Fruit fly (Drosophila melanogaster) whole organism, embryonic: ENCODE measurements around the gene CG46304.

Experiments
- Atf-2 ChIP-seq: fragments of 200-800 bp; sonication (Bioruptor generic); optimal IDR thresholded peaks from 2 replicates; lab custom pipeline; 2016; ENCODE audit warnings: missing biosample characterization, missing genetic modification characterization
- BEAF-32 ChIP-seq: fragments of 200-800 bp; sonication (Bioruptor generic); optimal IDR thresholded peaks from 3 replicates; lab custom pipeline; 2017; ENCODE audit warnings: missing biosample characterization, missing genetic modification characterization, mild to moderate bottlenecking, moderate library complexity, missing genetic modification reagents
- Bteb2 ChIP-seq: fragments of 200-800 bp; sonication (Bioruptor generic); optimal IDR thresholded peaks from 2 replicates; lab custom pipeline; 2016; ENCODE audit warnings: missing biosample characterization, missing genetic modification characterization
- CG10267 ChIP-seq: fragments of 200-800 bp; sonication (Bioruptor generic); optimal IDR thresholded peaks from 2 replicates; lab custom pipeline; 2018; ENCODE audit warnings: missing biosample characterization, mild to moderate bottlenecking, missing genetic modification characterization, moderate library complexity
- CG10431 ChIP-seq: fragments of 200-800 bp; sonication (Bioruptor generic); optimal IDR thresholded peaks from 3 replicates; lab custom pipeline; 2018; ENCODE audit warnings: missing biosample characterization, mild to moderate bottlenecking, missing genetic modification characterization
- CG10565 ChIP-seq: fragments of 200-800 bp; sonication (Bioruptor generic); optimal IDR thresholded peaks from 3 replicates; lab custom pipeline; 2016; ENCODE audit warnings: missing biosample characterization, mild to moderate bottlenecking, missing genetic modification characterization
- CG10654 ChIP-seq: fragments of 200-800 bp; sonication (Bioruptor generic); optimal IDR thresholded peaks from 2 replicates; lab custom pipeline; 2016; ENCODE audit warnings: missing biosample characterization, missing genetic modification characterization
- CG12744 ChIP-seq: fragments of 200-800 bp; sonication (Bioruptor generic); optimal IDR thresholded peaks from 2 replicates; lab custom pipeline; 2016; ENCODE audit warnings: missing biosample characterization, missing genetic modification characterization
- CG2678 ChIP-seq: fragments of 200-800 bp; sonication (Bioruptor generic); optimal IDR thresholded peaks from 3 replicates; lab custom pipeline; 2019; ENCODE audit warnings: missing biosample characterization, mild to moderate bottlenecking, missing genetic modification characterization, moderate library complexity
- CG30403 ChIP-seq: fragments of 200-800 bp; sonication (Bioruptor generic); optimal IDR thresholded peaks from 3 replicates; lab custom pipeline; 2016; ENCODE audit warnings: missing biosample characterization, missing genetic modification characterization
- CG32772 ChIP-seq: fragments of 200-800 bp; sonication (Bioruptor generic); IDR thresholded peaks from 2 replicates; pipeline ENCODE4 v1.3.6; 2022; ENCODE audit warnings: missing biosample characterization, missing genetic modification characterization
- CG6254 ChIP-seq: fragments of 200-800 bp; sonication (Bioruptor generic); optimal IDR thresholded peaks from 3 replicates; lab custom pipeline; 2017; ENCODE audit warnings: mild to moderate bottlenecking, missing biosample characterization, missing genetic modification reagents, missing genetic modification characterization
- CG6813 ChIP-seq: fragments of 200-800 bp; sonication (Bioruptor generic); optimal IDR thresholded peaks from 2 replicates; lab custom pipeline; 2017; ENCODE audit warnings: missing biosample characterization, missing genetic modification characterization, mild to moderate bottlenecking, moderate library complexity, missing genetic modification reagents
- CG8281 ChIP-seq: fragments of 200-800 bp; sonication (Bioruptor generic); optimal IDR thresholded peaks from 2 replicates; lab custom pipeline; 2018; ENCODE audit warnings: missing biosample characterization, mild to moderate bottlenecking, missing genetic modification characterization, moderate library complexity
- CG9609 ChIP-seq: fragments of 200-800 bp; sonication (Bioruptor generic); optimal IDR thresholded peaks from 3 replicates; lab custom pipeline; 2016; ENCODE audit warnings: missing biosample characterization, missing genetic modification characterization
- CG9932 ChIP-seq: fragments of 200-800 bp; sonication (Bioruptor generic); IDR thresholded peaks from 2 replicates; pipeline ENCODE4 v1.3.6; 2022; ENCODE audit warnings: missing biosample characterization, missing genetic modification characterization
- D19A ChIP-seq: fragments of 200-800 bp; optimal IDR thresholded peaks from 3 replicates; lab custom pipeline; 2019; ENCODE audit warnings: missing biosample characterization, mild to moderate bottlenecking, missing genetic modification characterization, moderate library complexity
- Dref ChIP-seq: fragments of 200-800 bp; sonication (Bioruptor generic); IDR thresholded peaks from 2 replicates; pipeline ENCODE4 v1.3.6; 2022; ENCODE audit warnings: missing biosample characterization, missing genetic modification characterization
- Eip74EF ChIP-seq, 2 experiments: fragments of 200-800 bp in 1 of 2; fragments of >200 bp in 1 of 2; sonication (Bioruptor generic) in 1 of 2; optimal IDR thresholded peaks; 2 replicates each; lab custom pipeline; 2017 to 2019; ENCODE audit warnings: missing biosample characterization in 2 of 2, missing genetic modification characterization in 2 of 2, mild to moderate bottlenecking in 1 of 2, moderate library complexity in 1 of 2
- Fer3 ChIP-seq: fragments of 200-800 bp; sonication (Bioruptor generic); optimal IDR thresholded peaks from 2 replicates; lab custom pipeline; 2018; ENCODE audit warnings: missing biosample characterization, mild to moderate bottlenecking, missing genetic modification characterization, moderate library complexity
- Hmr ChIP-seq: fragments of 200-800 bp; sonication (Bioruptor generic); optimal IDR thresholded peaks from 3 replicates; lab custom pipeline; 2017; ENCODE audit warnings: mild to moderate bottlenecking, missing biosample characterization, missing genetic modification reagents, missing genetic modification characterization
- Hr78 ChIP-seq, 2 experiments: fragments of 200-800 bp in 1 of 2; fragments of >200 bp in 1 of 2; sonication (Bioruptor generic) in 1 of 2; optimal IDR thresholded peaks; 2 replicates each; lab custom pipeline; 2017 to 2019; ENCODE audit warnings: missing biosample characterization in 2 of 2, missing genetic modification characterization in 2 of 2, mild to moderate bottlenecking in 1 of 2, moderate library complexity in 1 of 2
- MESR4 ChIP-seq: fragments of 200-800 bp; sonication (Bioruptor generic); optimal IDR thresholded peaks from 2 replicates; lab custom pipeline; 2018; ENCODE audit warnings: missing biosample characterization, mild to moderate bottlenecking, missing genetic modification characterization, moderate library complexity
- Mes4 ChIP-seq: fragments of 200-800 bp; sonication (Bioruptor generic); optimal IDR thresholded peaks from 2 replicates; lab custom pipeline; 2016; ENCODE audit warnings: missing biosample characterization, missing genetic modification characterization
- NfI ChIP-seq: fragments of 200-800 bp; sonication (Bioruptor generic); optimal IDR thresholded peaks from 3 replicates; lab custom pipeline; 2018; ENCODE audit warnings: missing biosample characterization, mild to moderate bottlenecking, missing genetic modification characterization, moderate library complexity
- Oli ChIP-seq: fragments of 200-800 bp; sonication (Bioruptor generic); optimal IDR thresholded peaks from 2 replicates; lab custom pipeline; 2018; ENCODE audit warnings: missing biosample characterization, mild to moderate bottlenecking, missing genetic modification characterization, moderate library complexity
- Ptx1 ChIP-seq: fragments of 200-800 bp; sonication (Bioruptor generic); IDR thresholded peaks from 2 replicates; pipeline ENCODE4 v1.3.6; 2022; ENCODE audit warnings: missing biosample characterization, missing genetic modification characterization
- Sin3A ChIP-seq: fragments of >200 bp; optimal IDR thresholded peaks from 2 replicates; lab custom pipeline; 2018
- aop ChIP-seq: fragments of 200-800 bp; sonication (Bioruptor generic); IDR thresholded peaks from 2 replicates; pipeline ENCODE4 v1.3.6; 2022; ENCODE audit warnings: missing biosample characterization, missing genetic modification characterization
- ato ChIP-seq: fragments of 200-800 bp; sonication (Bioruptor generic); IDR thresholded peaks from 2 replicates; pipeline ENCODE4 v1.3.6; 2022; ENCODE audit warnings: missing biosample characterization, missing genetic modification characterization; ENCODE audit not compliant: partially characterized antibody
- br ChIP-seq: fragments of >200 bp; optimal IDR thresholded peaks from 2 replicates; lab custom pipeline; 2017
- cato ChIP-seq: fragments of 200-800 bp; sonication (Bioruptor generic); optimal IDR thresholded peaks from 2 replicates; lab custom pipeline; 2016; ENCODE audit warnings: missing biosample characterization, missing genetic modification characterization, borderline replicate concordance
- chn ChIP-seq: fragments of 200-800 bp; sonication (Bioruptor generic); optimal IDR thresholded peaks from 2 replicates; lab custom pipeline; 2016; ENCODE audit warnings: missing biosample characterization, missing genetic modification characterization
- croc ChIP-seq: fragments of 200-800 bp; sonication (Bioruptor generic); conservative IDR thresholded peaks from 3 replicates; pipeline ENCODE4 v1.3.6; 2022; ENCODE audit warnings: missing biosample characterization, missing genetic modification characterization
- cwo ChIP-seq: fragments of 200-800 bp; sonication (Bioruptor generic); optimal IDR thresholded peaks from 3 replicates; lab custom pipeline; 2017; ENCODE audit warnings: missing biosample characterization, missing genetic modification characterization, mild to moderate bottlenecking, moderate library complexity, missing genetic modification reagents
- da ChIP-seq: fragments of 200-800 bp; sonication (Bioruptor generic); optimal IDR thresholded peaks from 2 replicates; lab custom pipeline; 2016; ENCODE audit warnings: missing biosample characterization, missing genetic modification characterization
- disco-r ChIP-seq: fragments of 200-800 bp; sonication (Bioruptor generic); optimal IDR thresholded peaks from 2 replicates; lab custom pipeline; 2016; ENCODE audit warnings: missing biosample characterization, missing genetic modification characterization
- dmrt99B ChIP-seq: fragments of 200-800 bp; sonication (Bioruptor generic); optimal IDR thresholded peaks from 2 replicates; lab custom pipeline; 2018; ENCODE audit warnings: missing biosample characterization, mild to moderate bottlenecking, missing genetic modification characterization, moderate library complexity
- dysf ChIP-seq: fragments of 200-800 bp; sonication (Bioruptor generic); IDR thresholded peaks from 3 replicates; pipeline ENCODE4 v1.3.6; 2022; ENCODE audit warnings: missing biosample characterization, missing genetic modification characterization
- en ChIP-seq: fragments of 200-800 bp; sonication (Bioruptor generic); optimal IDR thresholded peaks from 2 replicates; lab custom pipeline; 2016; ENCODE audit warnings: missing biosample characterization, missing genetic modification characterization
- gsb-n ChIP-seq: fragments of 200-800 bp; sonication (Bioruptor generic); optimal IDR thresholded peaks from 3 replicates; lab custom pipeline; 2018; ENCODE audit warnings: missing biosample characterization, mild to moderate bottlenecking, missing genetic modification characterization
- her ChIP-seq: fragments of 200-800 bp; sonication (Bioruptor generic); optimal IDR thresholded peaks from 2 replicates; lab custom pipeline; 2016; ENCODE audit warnings: missing biosample characterization, missing genetic modification characterization
- luna ChIP-seq: fragments of 200-800 bp; sonication (Bioruptor generic); optimal IDR thresholded peaks from 2 replicates; lab custom pipeline; 2016; ENCODE audit warnings: missing biosample characterization, missing genetic modification characterization
- ranshi ChIP-seq: fragments of 200-800 bp; sonication (Bioruptor generic); IDR thresholded peaks from 2 replicates; pipeline ENCODE4 v1.3.6; 2022; ENCODE audit warnings: missing biosample characterization, missing genetic modification characterization
- sc ChIP-seq, 3 experiments: fragments of >200 bp in 2 of 3; fragments of 200-800 bp in 1 of 3; sonication (Bioruptor generic) in 1 of 3; optimal IDR thresholded peaks; 2 replicates in 2 of 3; 3 replicates in 1 of 3; lab custom pipeline; 2017; ENCODE audit warnings: mild to moderate bottlenecking in 1 of 3, missing biosample characterization in 1 of 3, missing genetic modification characterization in 1 of 3, missing genetic modification reagents in 1 of 3
- sug ChIP-seq: fragments of 200-800 bp; optimal IDR thresholded peaks from 2 replicates; lab custom pipeline; 2019; ENCODE audit warnings: missing biosample characterization, mild to moderate bottlenecking, missing genetic modification characterization, moderate library complexity
- toy ChIP-seq: fragments of 200-800 bp; sonication (Bioruptor generic); IDR thresholded peaks from 2 replicates; pipeline ENCODE4 v1.3.6; 2022; ENCODE audit warnings: missing biosample characterization, missing genetic modification characterization
- wdn ChIP-seq: fragments of 200-800 bp; sonication (Bioruptor generic); IDR thresholded peaks from 2 replicates; pipeline ENCODE4 v1.3.6; 2022; ENCODE audit warnings: missing biosample characterization, missing genetic modification characterization
- z ChIP-seq: fragments of 200-800 bp; sonication (Bioruptor generic); IDR thresholded peaks from 3 replicates; pipeline ENCODE4 v1.3.6; 2022; ENCODE audit warnings: missing biosample characterization, missing genetic modification characterization

CG46304 gene

DNA sequence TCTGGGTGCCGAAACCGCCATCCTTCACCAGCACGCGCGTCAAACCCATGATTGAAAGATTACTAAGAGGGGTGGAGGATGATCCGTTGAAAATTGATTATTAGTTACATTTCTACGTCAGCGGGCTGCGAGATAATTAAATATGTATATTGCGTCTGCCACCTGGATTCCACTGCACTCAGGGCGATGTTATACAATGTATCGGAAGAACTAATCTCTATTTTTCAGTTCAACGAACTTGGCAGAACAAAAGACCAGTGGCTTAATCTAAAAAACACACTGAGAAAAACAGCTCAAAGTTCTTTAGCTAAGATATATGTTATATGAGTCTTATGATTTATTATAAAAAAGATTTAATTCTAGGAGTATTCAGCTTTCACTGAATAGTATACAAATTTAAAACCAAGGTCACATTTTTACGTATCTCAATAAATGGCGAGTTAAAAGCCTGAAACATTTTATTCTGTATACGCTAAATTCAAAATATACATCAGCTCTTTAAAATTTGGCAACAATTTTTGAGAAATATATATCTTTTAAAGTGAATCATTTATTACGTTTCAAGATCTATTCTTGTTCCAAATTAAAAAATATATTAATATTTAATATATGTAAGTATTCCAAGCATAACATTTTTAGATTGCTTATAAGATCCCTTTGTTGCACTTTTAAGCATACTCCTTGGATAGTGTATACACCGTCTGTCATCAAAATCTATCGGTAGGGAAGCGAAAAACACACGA lies 7.6 kb downstream of the CG46304 start (continued):
- no peak for TF ChIP-seq Eip74EF (GFP tag; optimal IDR thresholded peaks at IDR 0.05; lab: Kevin White, UChicago)
- TF ChIP-seq CG30403 (GFP tag; lab: Kevin White, UChicago), result peak; percentile 42
- TF ChIP-seq Hmr (GFP tag; lab: Kevin White, UChicago), result peak; percentile 55
- no peak for TF ChIP-seq CG9609 (GFP tag; lab: Kevin White, UChicago)
- no peak for TF ChIP-seq CG32772
- TF ChIP-seq CG12744 (GFP tag; lab: Kevin White, UChicago), result no peak
- peak; percentile 13 for TF ChIP-seq CG10267 (tag; lab: Kevin White, UChicago)
- TF ChIP-seq Fer3 (tag; lab: Kevin White, UChicago), result peak; percentile 42
- no peak for TF ChIP-seq CG10431
- no peak for TF ChIP-seq MESR4 (GFP tag; lab: Kevin White, UChicago)
- TF ChIP-seq gsb-n (tag; lab: Kevin White, UChicago), result no peak
- TF ChIP-seq sug (tag; lab: Kevin White, UChicago), result no peak
- no peak for TF ChIP-seq CG10565 (GFP tag; lab: Kevin White, UChicago)
- TF ChIP-seq da, result no peak
- no peak for TF ChIP-seq CG10654 (GFP tag; lab: Kevin White, UChicago)
- TF ChIP-seq CG2678 (tag; lab: Kevin White, UChicago), result peak; percentile 73
- TF ChIP-seq ato, result no peak
- TF ChIP-seq Mes4 (GFP tag; lab: Kevin White, UChicago), result no peak
- TF ChIP-seq z (GFP tag; lab: Robert Waterston, UW), result no peak
- TF ChIP-seq Ptx1 (GFP tag; lab: Robert Waterston, UW), result 0 out of 2 replicates have a peak, but pooled peaks have one; percentile 13
- no peak for TF ChIP-seq sc (optimal IDR thresholded peaks at IDR 0.05; lab: Kevin White, UChicago)
- TF ChIP-seq sc (GFP tag; optimal IDR thresholded peaks at IDR 0.05; lab: Kevin White, UChicago), result no peak
- TF ChIP-seq br (lab: Kevin White, UChicago), result no peak
- no peak for TF ChIP-seq en
- TF ChIP-seq Dref (GFP tag; lab: Robert Waterston, UW), result no peak
- TF ChIP-seq cato (GFP tag; lab: Kevin White, UChicago), result no peak
- no peak for TF ChIP-seq her
- no peak for TF ChIP-seq toy (GFP tag; lab: Robert Waterston, UW)
- TF ChIP-seq D19A (tag; lab: Kevin White, UChicago), result peak; percentile 94
- no peak for TF ChIP-seq disco-r
- no peak for TF ChIP-seq CG6254 (GFP tag; lab: Kevin White, UChicago)
- no peak for TF ChIP-seq luna
- peak; percentile 12 for TF ChIP-seq NfI
- TF ChIP-seq BEAF-32 (GFP tag; lab: Kevin White, UChicago), result no peak
- TF ChIP-seq wdn (GFP tag; lab: Robert Waterston, UW), result no peak
- no peak for TF ChIP-seq CG8281
- TF ChIP-seq dysf, result peak; percentile 59; the same call in 1 of the 3 replicates
- TF ChIP-seq chn (GFP tag; lab: Kevin White, UChicago), result no peak
- TF ChIP-seq dmrt99B (tag; lab: Kevin White, UChicago), result peak; percentile 40
- TF ChIP-seq Sin3A (lab: Kevin White, UChicago), result no peak
- TF ChIP-seq Atf-2 (GFP tag; lab: Kevin White, UChicago), result no peak
- TF ChIP-seq cwo (GFP tag; lab: Kevin White, UChicago), result peak; percentile 17
- TF ChIP-seq ranshi, result 0 out of 2 replicates have a peak, but pooled peaks have one; percentile 25
- peak; percentile 9 for TF ChIP-seq CG6813 (GFP tag; lab: Kevin White, UChicago)
- TF ChIP-seq CG9932 (GFP tag; lab: Robert Waterston, UW), result peak; percentile 41; the same call in 1 of the 2 replicates
- TF ChIP-seq aop, result no peak
- TF ChIP-seq Oli (tag; lab: Kevin White, UChicago), result peak; percentile 10
- TF ChIP-seq croc (GFP tag; lab: Robert Waterston, UW), result no peak
- no peak for TF ChIP-seq Hr78 (GFP tag; optimal IDR thresholded peaks at IDR 0.05; lab: Kevin White, UChicago)
- no peak for TF ChIP-seq Bteb2 (GFP tag; lab: Kevin White, UChicago)
